Worm (Caenorhabditis elegans) whole organism, young adult: ENCODE measurements around the gene Y73B6BL.47.

Experiments
- B0019.2 ChIP-seq: fragments of 200-800 bp; sonication (Bioruptor generic); conservative IDR thresholded peaks from 2 replicates; pipeline ENCODE4 v1.3.6; 2022; ENCODE audit warnings: missing genetic modification reagents, missing genetic modification characterization, missing compliant biosample characterization
- B0261.1 ChIP-seq: sonication (generic microtip); optimal IDR thresholded peaks from 2 replicates; lab custom pipeline; 2016; ENCODE audit warnings: mild to moderate bottlenecking, missing genetic modification characterization, moderate library complexity, missing compliant biosample characterization
- C17E4.6 ChIP-seq: fragments of 200-800 bp; sonication (Bioruptor generic); IDR thresholded peaks from 2 replicates; pipeline ENCODE4 v1.3.6; 2022; ENCODE audit warnings: missing genetic modification reagents, missing genetic modification characterization, missing compliant biosample characterization
- D2030.7 ChIP-seq: fragments of 200-800 bp; sonication (Bioruptor generic); IDR thresholded peaks from 2 replicates; pipeline ENCODE4 v1.3.6; 2022; ENCODE audit warnings: missing genetic modification reagents, missing genetic modification characterization, missing compliant biosample characterization
- F10E7.11 ChIP-seq: sonication (generic microtip); optimal IDR thresholded peaks from 2 replicates; lab custom pipeline; 2017; ENCODE audit warnings: mild to moderate bottlenecking, missing genetic modification characterization, moderate library complexity, missing compliant biosample characterization
- F33H1.4 ChIP-seq: fragments of 200-800 bp; sonication (Bioruptor generic); IDR thresholded peaks from 2 replicates; pipeline ENCODE4 v1.3.6; 2022; ENCODE audit warnings: missing genetic modification reagents, missing genetic modification characterization, missing compliant biosample characterization
- F49E8.2 ChIP-seq: sonication (generic microtip); optimal IDR thresholded peaks from 3 replicates; lab custom pipeline; 2017; ENCODE audit warnings: missing genetic modification characterization, mild to moderate bottlenecking, missing compliant biosample characterization, antibody characterized with exemption, moderate library complexity; ENCODE audit not compliant: insufficient read depth
- K12H6.12 ChIP-seq: fragments of 200-800 bp; sonication (Bioruptor generic); optimal IDR thresholded peaks from 2 replicates; lab custom pipeline; 2018; ENCODE audit warnings: mild to moderate bottlenecking, missing genetic modification characterization, missing compliant biosample characterization
- Y53F4B.3 ChIP-seq: fragments of 200-800 bp; sonication (Bioruptor generic); IDR thresholded peaks from 2 replicates; pipeline ENCODE4 v1.3.6; 2022; ENCODE audit warnings: missing genetic modification reagents, missing genetic modification characterization, missing compliant biosample characterization
- Y67H2A.10 ChIP-seq: fragments of 200-800 bp; sonication (Bioruptor generic); conservative IDR thresholded peaks from 2 replicates; pipeline ENCODE4 v1.3.6; 2022; ENCODE audit warnings: missing genetic modification reagents, missing genetic modification characterization, missing compliant biosample characterization
- Y79H2A.3 ChIP-seq: fragments of 200-800 bp; sonication (Bioruptor generic); conservative IDR thresholded peaks from 2 replicates; pipeline ENCODE4 v1.3.6; 2022; ENCODE audit warnings: missing genetic modification reagents, missing genetic modification characterization, missing compliant biosample characterization
- Y95B8A.8 ChIP-seq: fragments of 200-800 bp; sonication (Bioruptor generic); IDR thresholded peaks from 2 replicates; pipeline ENCODE4 v1.3.6; 2022; ENCODE audit warnings: missing genetic modification reagents, missing genetic modification characterization, missing compliant biosample characterization
- ZK185.1 ChIP-seq: sonication (generic microtip); optimal IDR thresholded peaks from 2 replicates; lab custom pipeline; 2016; ENCODE audit warnings: mild to moderate bottlenecking, missing genetic modification characterization, missing compliant biosample characterization; ENCODE audit not compliant: poor library complexity, severe bottlenecking
- attf-3 ChIP-seq: fragments of 200-800 bp; sonication (Bioruptor generic); conservative IDR thresholded peaks from 2 replicates; pipeline ENCODE4 v1.3.6; 2022; ENCODE audit warnings: missing genetic modification reagents, missing genetic modification characterization, missing compliant biosample characterization
- attf-6 ChIP-seq: fragments of 200-800 bp; sonication (Bioruptor generic); IDR thresholded peaks from 2 replicates; pipeline ENCODE4 v1.3.6; 2022; ENCODE audit warnings: missing genetic modification reagents, missing genetic modification characterization, missing compliant biosample characterization
- cebp-1 ChIP-seq, 2 experiments: fragments of 200-800 bp in 1 of 2; sonication (Bioruptor generic) in 1 of 2; sonication (generic microtip) in 1 of 2; IDR thresholded peaks in 1 of 2; optimal IDR thresholded peaks in 1 of 2; 2 replicates each; pipeline versions ENCODE4 v1.3.6 to Lab custom; 2017 to 2022; ENCODE audit warnings: missing compliant biosample characterization in 2 of 2, missing genetic modification characterization in 2 of 2, mild to moderate bottlenecking in 1 of 2, missing genetic modification reagents in 1 of 2, moderate library complexity in 1 of 2
- ceh-100 ChIP-seq: fragments of 200-800 bp; sonication (Bioruptor generic); IDR thresholded peaks from 2 replicates; pipeline ENCODE4 v1.3.6; 2022; ENCODE audit warnings: missing genetic modification reagents, missing genetic modification characterization, missing compliant biosample characterization
- dpl-1 ChIP-seq: fragments of 150-350 bp; optimal IDR thresholded peaks from 2 replicates; lab custom pipeline; 2014; ENCODE audit warnings: missing biosample characterization, missing genetic modification reagents, missing genetic modification characterization
- efl-1 ChIP-seq: fragments of 150-350 bp; optimal IDR thresholded peaks from 2 replicates; lab custom pipeline; 2014; ENCODE audit warnings: missing biosample characterization, missing genetic modification reagents, missing genetic modification characterization
- egl-18 ChIP-seq: fragments of 200-800 bp; sonication (Bioruptor generic); IDR thresholded peaks from 2 replicates; pipeline ENCODE4 v1.3.6; 2022; ENCODE audit warnings: missing genetic modification reagents, missing genetic modification characterization, missing compliant biosample characterization
- hlh-12 ChIP-seq: sonication (generic microtip); optimal IDR thresholded peaks from 2 replicates; lab custom pipeline; 2016; ENCODE audit warnings: missing genetic modification characterization, missing compliant biosample characterization
- lag-1 ChIP-seq: fragments of 200-800 bp; sonication (Bioruptor generic); IDR thresholded peaks from 2 replicates; pipeline ENCODE4 v1.3.6; 2022; ENCODE audit warnings: missing genetic modification reagents, missing genetic modification characterization, missing compliant biosample characterization
- let-607 ChIP-seq, 2 experiments: fragments of 200-800 bp in 1 of 2; sonication (Bioruptor generic) in 1 of 2; sonication (generic microtip) in 1 of 2; optimal IDR thresholded peaks; 2 replicates each; lab custom pipeline; 2016 to 2018; ENCODE audit warnings: mild to moderate bottlenecking in 2 of 2, missing compliant biosample characterization in 2 of 2, missing genetic modification characterization in 2 of 2, moderate library complexity in 2 of 2, missing genotype in 1 of 2
- lin-26 ChIP-seq: fragments of 200-800 bp; sonication (Bioruptor generic); IDR thresholded peaks from 2 replicates; pipeline ENCODE4 v1.3.6; 2022; ENCODE audit warnings: missing genetic modification reagents, missing genetic modification characterization, missing compliant biosample characterization
- lin-35 ChIP-seq, 3 experiments: fragments of 150-350 bp in 2 of 3; sonication (generic microtip) in 1 of 3; optimal IDR thresholded peaks; 2 replicates each; lab custom pipeline; 2014 to 2018; ENCODE audit warnings: missing biosample characterization in 3 of 3, missing genetic modification characterization in 3 of 3, missing genetic modification reagents in 3 of 3
- lin-40 ChIP-seq: sonication (generic microtip); optimal IDR thresholded peaks from 2 replicates; lab custom pipeline; 2016; ENCODE audit warnings: missing genetic modification characterization, mild to moderate bottlenecking, missing compliant biosample characterization, missing genotype, missing genetic modification reagents
- lin-54 ChIP-seq: fragments of 200-800 bp; sonication (Bioruptor generic); optimal IDR thresholded peaks from 2 replicates; lab custom pipeline; 2018; ENCODE audit warnings: mild to moderate bottlenecking, missing genetic modification characterization, missing compliant biosample characterization
- lir-1 ChIP-seq: fragments of 200-800 bp; sonication (Bioruptor generic); conservative IDR thresholded peaks from 2 replicates; pipeline ENCODE4 v1.3.6; 2022; ENCODE audit warnings: missing genetic modification reagents, missing genetic modification characterization, missing compliant biosample characterization
- lsl-1 ChIP-seq: fragments of 200-800 bp; sonication (Bioruptor generic); optimal IDR thresholded peaks from 2 replicates; lab custom pipeline; 2018; ENCODE audit warnings: mild to moderate bottlenecking, missing genetic modification characterization, moderate library complexity, missing compliant biosample characterization
- madf-3 ChIP-seq: fragments of 200-800 bp; sonication (Bioruptor generic); IDR thresholded peaks from 2 replicates; pipeline ENCODE4 v1.3.6; 2022; ENCODE audit warnings: missing genetic modification reagents, missing genetic modification characterization, missing compliant biosample characterization
- madf-6 ChIP-seq: fragments of 200-800 bp; sonication (Bioruptor generic); IDR thresholded peaks from 2 replicates; pipeline ENCODE4 v1.3.6; 2022; ENCODE audit warnings: missing genetic modification reagents, missing genetic modification characterization, missing compliant biosample characterization
- mel-28 ChIP-seq: sonication (generic microtip); optimal IDR thresholded peaks from 2 replicates; lab custom pipeline; 2016; ENCODE audit warnings: borderline replicate concordance, mild to moderate bottlenecking, missing genetic modification characterization, missing compliant biosample characterization
- nfyb-1 ChIP-seq: fragments of 200-800 bp; sonication (Bioruptor generic); IDR thresholded peaks from 2 replicates; pipeline ENCODE4 v1.3.6; 2022; ENCODE audit warnings: missing genetic modification reagents, missing genetic modification characterization, missing compliant biosample characterization
- pha-4 ChIP-seq: fragments of 150-350 bp; sonication (generic microtip); optimal IDR thresholded peaks from 2 replicates; lab custom pipeline; 2014; ENCODE audit warnings: missing biosample characterization, missing genetic modification reagents, missing genetic modification characterization
- sea-2 ChIP-seq: fragments of 200-800 bp; sonication (Bioruptor generic); IDR thresholded peaks from 2 replicates; pipeline ENCODE4 v1.3.6; 2022; ENCODE audit warnings: missing genetic modification characterization, missing compliant biosample characterization
- snpc-1.3 ChIP-seq: sonication (generic microtip); optimal IDR thresholded peaks from 2 replicates; lab custom pipeline; 2017; ENCODE audit warnings: missing genetic modification characterization, mild to moderate bottlenecking, missing compliant biosample characterization, antibody characterized with exemption, moderate library complexity, missing genotype, missing genetic modification reagents; ENCODE audit not compliant: insufficient read depth
- snpc-3.4 ChIP-seq: sonication (generic microtip); optimal IDR thresholded peaks from 2 replicates; lab custom pipeline; 2017; ENCODE audit warnings: missing genetic modification characterization, mild to moderate bottlenecking, missing compliant biosample characterization, antibody characterized with exemption, moderate library complexity, missing genotype, missing genetic modification reagents
- snpc-4 ChIP-seq, 5 experiments: fragments of 150-350 bp in 1 of 5; sonication (generic microtip) in 4 of 5; optimal IDR thresholded peaks; 2 replicates each; lab custom pipeline; 2014 to 2018; ENCODE audit warnings: missing genetic modification characterization in 5 of 5, missing biosample characterization in 3 of 5, antibody characterized with exemption in 2 of 5, mild to moderate bottlenecking in 2 of 5, missing compliant biosample characterization in 2 of 5, missing genotype in 2 of 5, moderate library complexity in 2 of 5, missing genetic modification reagents in 1 of 5
- somi-1 ChIP-seq: fragments of 200-800 bp; sonication (Bioruptor generic); optimal IDR thresholded peaks from 2 replicates; lab custom pipeline; 2018; ENCODE audit warnings: mild to moderate bottlenecking, missing genetic modification characterization, missing compliant biosample characterization
- sptf-2 ChIP-seq: fragments of 200-800 bp; sonication (Bioruptor generic); optimal IDR thresholded peaks from 2 replicates; lab custom pipeline; 2018; ENCODE audit warnings: mild to moderate bottlenecking, missing genetic modification characterization, missing compliant biosample characterization
- tbp1 ChIP-seq: fragments of 200-800 bp; sonication (Bioruptor generic); optimal IDR thresholded peaks from 2 replicates; lab custom pipeline; 2018; ENCODE audit warnings: mild to moderate bottlenecking, missing genetic modification characterization, missing compliant biosample characterization
- tlf-1 ChIP-seq: fragments of 200-800 bp; sonication (Bioruptor generic); optimal IDR thresholded peaks from 2 replicates; lab custom pipeline; 2018; ENCODE audit warnings: mild to moderate bottlenecking, missing genetic modification characterization, missing compliant biosample characterization
- ztf-18 ChIP-seq: sonication (generic microtip); optimal IDR thresholded peaks from 2 replicates; lab custom pipeline; 2016; ENCODE audit warnings: missing genotype, mild to moderate bottlenecking, missing genetic modification characterization, missing compliant biosample characterization

Gene Y73B6BL.47

ce11 chrIV:6415149-6415548, 53.4 kb downstream of the Y73B6BL.47 start, which contains the start of gene exos-2:
Gene exos-2 (plus strand): TSS chrIV:6415478.
- no peak for TF ChIP-seq nfyb-1
- peak; percentile 75 for TF ChIP-seq efl-1
- TF ChIP-seq dpl-1 (GFP tag; lab: Kevin White, UChicago) = peak; percentile 72
- TF ChIP-seq Y53F4B.3 (GFP tag; lab: Robert Waterston, UW) = no peak
- TF ChIP-seq C17E4.6 (GFP tag; lab: Robert Waterston, UW) = no peak
- TF ChIP-seq snpc-4 (GFP tag; optimal IDR thresholded peaks at IDR 0.05; lab: Kevin White, UChicago) = no peak
- peak in 3 of 4 experiments; percentile 60 to 71 (median 62) for TF ChIP-seq snpc-4 (tag; optimal IDR thresholded peaks at IDR 0.05; lab: Kevin White, UChicago)
- peak; percentile 97 for TF ChIP-seq attf-3 (GFP tag; lab: Robert Waterston, UW)
- no peak for TF ChIP-seq ztf-18
- TF ChIP-seq tbp1 (GFP tag; lab: Kevin White, UChicago) = peak; percentile 12
- TF ChIP-seq somi-1 (GFP tag; lab: Kevin White, UChicago) = no peak
- TF ChIP-seq lir-1 (GFP tag; lab: Robert Waterston, UW) = no peak
- TF ChIP-seq ZK185.1 (tag; lab: Kevin White, UChicago) = no peak
- TF ChIP-seq egl-18 (GFP tag; lab: Robert Waterston, UW) = no peak
- TF ChIP-seq Y95B8A.8 (GFP tag; lab: Robert Waterston, UW) = no peak
- TF ChIP-seq lsl-1 (GFP tag; lab: Kevin White, UChicago) = no peak
- no peak for TF ChIP-seq mel-28 (tag; lab: Kevin White, UChicago)
- peak; percentile 34; the same call in 1 of the 2 replicates for TF ChIP-seq F33H1.4 (GFP tag; lab: Robert Waterston, UW)
- peak in 1 of 3 experiments; percentile 79 for TF ChIP-seq lin-35 (GFP tag; optimal IDR thresholded peaks at IDR 0.05; lab: Kevin White, UChicago)

DNA sequence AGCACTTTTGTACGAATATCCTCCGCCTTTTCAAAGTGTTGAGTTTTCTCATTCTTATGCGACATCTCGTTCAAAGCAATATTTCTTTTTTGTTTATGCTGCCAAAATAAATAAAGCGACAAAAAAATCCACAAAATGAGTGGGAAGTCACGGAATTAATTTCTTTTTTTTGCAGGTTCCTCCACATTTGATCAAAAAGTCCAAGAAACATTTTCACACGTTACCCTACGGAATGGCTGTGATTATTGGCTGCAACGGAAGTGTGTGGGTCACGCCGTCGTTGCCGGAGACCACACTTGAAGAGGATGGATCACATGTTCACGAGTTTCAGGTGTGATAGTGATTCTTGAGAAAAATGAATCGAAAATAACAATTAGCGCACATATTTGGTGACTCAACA, 54.8 kb downstream of the Y73B6BL.47 start, which contains the start of gene Y73B6BL.22:
Gene Y73B6BL.22, minus strand, starts transcription at position 101 of the 400 bp plus-strand sequence.
- no peak for TF ChIP-seq pha-4 (tag; lab: Kevin White, UChicago)
- no peak for TF ChIP-seq B0019.2 (GFP tag; lab: Robert Waterston, UW)
- no peak for TF ChIP-seq madf-6
- no peak for TF ChIP-seq snpc-1.3
- TF ChIP-seq ceh-100 (GFP tag; lab: Robert Waterston, UW) = no peak
- TF ChIP-seq B0261.1 (tag; lab: Kevin White, UChicago) = no peak
- no peak for TF ChIP-seq madf-3 (GFP tag; lab: Robert Waterston, UW)
- TF ChIP-seq hlh-12 = no peak

ce11 chrIV:6417612-6418011, 55.8 kb downstream of the Y73B6BL.47 start:
- TF ChIP-seq Y67H2A.10 (GFP tag; lab: Robert Waterston, UW) = no peak
- TF ChIP-seq cebp-1 (GFP tag; IDR thresholded peaks at IDR 0.05; lab: Robert Waterston, UW) = no peak
- no peak for TF ChIP-seq cebp-1 (tag; optimal IDR thresholded peaks at IDR 0.05; lab: Kevin White, UChicago)
- peak; percentile 38; the same call in 1 of the 2 replicates for TF ChIP-seq lin-26
- peak; percentile 36 for TF ChIP-seq snpc-3.4
- TF ChIP-seq sptf-2 = no peak
- TF ChIP-seq K12H6.12 (tag; lab: Kevin White, UChicago) = no peak
- no peak for TF ChIP-seq tlf-1 (GFP tag; lab: Kevin White, UChicago)
- 0 out of 2 replicates have a peak, but pooled peaks have one; percentile 52 for TF ChIP-seq attf-6 (GFP tag; lab: Robert Waterston, UW)
- TF ChIP-seq nfyb-1 = no peak
- TF ChIP-seq B0261.1 (tag; lab: Kevin White, UChicago) = no peak
- TF ChIP-seq mel-28 (tag; lab: Kevin White, UChicago) = no peak
- TF ChIP-seq let-607 (tag; optimal IDR thresholded peaks at IDR 0.05; lab: Kevin White, UChicago) = no peak
- TF ChIP-seq D2030.7 (GFP tag; lab: Robert Waterston, UW) = no peak
- no peak for TF ChIP-seq sea-2
- TF ChIP-seq Y79H2A.3 = no peak
- TF ChIP-seq F10E7.11 (tag; lab: Kevin White, UChicago) = no peak
- TF ChIP-seq lag-1 (GFP tag; lab: Robert Waterston, UW) = no peak
- TF ChIP-seq lin-54 (GFP tag; lab: Kevin White, UChicago) = no peak
- no peak for TF ChIP-seq attf-3 (GFP tag; lab: Robert Waterston, UW)
- peak; percentile 71 for TF ChIP-seq F49E8.2 (tag; lab: Kevin White, UChicago)
- TF ChIP-seq lin-40 (tag; lab: Kevin White, UChicago) = no peak
